Worm (Caenorhabditis elegans) whole organism, L1 larva: Measurements from ENCODE around the gene hizr-1.

Experiments
- C04F5.9 ChIP-seq: sonication (generic microtip); optimal IDR thresholded peaks from 2 replicates; lab custom pipeline; 2016; ENCODE audit warnings: missing genetic modification characterization, missing compliant biosample characterization
- aha-1 ChIP-seq: fragments of 150-350 bp; optimal IDR thresholded peaks from 2 replicates; lab custom pipeline; 2014; ENCODE audit warnings: missing biosample characterization, missing genetic modification characterization
- ceh-82 ChIP-seq, 3 experiments: fragments of 150-350 bp in 1 of 3; sonication (generic microtip) in 2 of 3; optimal IDR thresholded peaks; 2 replicates each; lab custom pipeline; 2014 to 2017; ENCODE audit warnings: missing biosample characterization in 3 of 3, missing genetic modification characterization in 3 of 3
- fos-1 ChIP-seq: fragments of 150-350 bp; optimal IDR thresholded peaks from 2 replicates; lab custom pipeline; 2014; ENCODE audit warnings: missing biosample characterization, missing genetic modification characterization
- hlh-4 ChIP-seq: sonication (generic microtip); optimal IDR thresholded peaks from 2 replicates; lab custom pipeline; 2016; ENCODE audit warnings: mild to moderate bottlenecking, missing genetic modification characterization, missing compliant biosample characterization
- lin-35 ChIP-seq, 2 experiments: fragments of 150-350 bp; optimal IDR thresholded peaks; 2 replicates each; lab custom pipeline; 2014; ENCODE audit warnings: missing biosample characterization in 2 of 2, missing genetic modification characterization in 2 of 2, missing genetic modification reagents in 2 of 2
- nhr-19 ChIP-seq: fragments of 200-800 bp; sonication (Bioruptor generic); conservative IDR thresholded peaks from 2 replicates; pipeline ENCODE4 v1.3.6; 2022; ENCODE audit warnings: missing genetic modification characterization, missing compliant biosample characterization
- nhr-28 ChIP-seq: fragments of 150-350 bp; optimal IDR thresholded peaks from 2 replicates; lab custom pipeline; 2014; ENCODE audit warnings: missing biosample characterization, missing genetic modification characterization
- nhr-90 ChIP-seq: sonication (generic microtip); optimal IDR thresholded peaks from 2 replicates; lab custom pipeline; 2016; ENCODE audit warnings: mild to moderate bottlenecking, missing genetic modification characterization, missing compliant biosample characterization; ENCODE audit not compliant: poor library complexity
- tlp-1 ChIP-seq: fragments of 150-350 bp; optimal IDR thresholded peaks from 2 replicates; lab custom pipeline; 2014; ENCODE audit warnings: missing biosample characterization, missing genetic modification characterization
- ztf-11 ChIP-seq, 2 experiments: sonication (generic microtip); optimal IDR thresholded peaks; 2 replicates each; lab custom pipeline; 2016 to 2017; ENCODE audit warnings: missing genetic modification characterization in 2 of 2, missing biosample characterization in 1 of 2, missing compliant biosample characterization in 1 of 2

ce11 chrX:11316750-11317149 is 1.3 kb upstream of the hizr-1 start, which contains the start of gene nlp-57:
- TF ChIP-seq aha-1, result no peak
- no peak for TF ChIP-seq ceh-82 (tag; optimal IDR thresholded peaks at IDR 0.05; lab: Kevin White, UChicago)
- TF ChIP-seq tlp-1 (tag; lab: Kevin White, UChicago), result no peak
- TF ChIP-seq hlh-4 (tag; lab: Kevin White, UChicago), result no peak
- TF ChIP-seq nhr-28 (tag; lab: Kevin White, UChicago), result no peak
- TF ChIP-seq ztf-11 (tag; optimal IDR thresholded peaks at IDR 0.05; lab: Kevin White, UChicago), result no peak
- no peak for TF ChIP-seq C04F5.9 (tag; lab: Kevin White, UChicago)
- TF ChIP-seq fos-1, result no peak
- TF ChIP-seq nhr-90 (tag; lab: Kevin White, UChicago), result no peak
- TF ChIP-seq nhr-19 (GFP tag; lab: Robert Waterston, UW), result no peak
- TF ChIP-seq lin-35 (GFP tag; optimal IDR thresholded peaks at IDR 0.05; lab: Kevin White, UChicago), result no peak
